Fruit fly (Drosophila melanogaster): ENCODE data around the gene Pc.

Pc gene

dm6 chr3L:21299203-21299602 lies 18.6 kb downstream of the Pc start:
- TF ChIP-seq Hr78 (GFP tag; optimal IDR thresholded peaks at IDR 0.05) (no peak), Dif (GFP tag; optimal IDR thresholded peaks at IDR 0.05; ENCODE audit: partially characterized antibody) (no peak), Mio (GFP tag; optimal IDR thresholded peaks at IDR 0.05) (no peak), dmrt93B (GFP tag; optimal IDR thresholded peaks at IDR 0.05) (no peak), CG32264 (GFP tag; optimal IDR thresholded peaks at IDR 0.05) (no peak), jim (GFP tag; optimal IDR thresholded peaks at IDR 0.05) (no peak), dsf (GFP tag; optimal IDR thresholded peaks at IDR 0.05; ENCODE audit: borderline replicate concordance) (no peak), Sp1 (GFP tag; optimal IDR thresholded peaks at IDR 0.05) (no peak), Vsx2 (GFP tag; optimal IDR thresholded peaks at IDR 0.05; ENCODE audit: partially characterized antibody) (no peak), OdsH (GFP tag; optimal IDR thresholded peaks at IDR 0.05) (no peak), lola (GFP tag; optimal IDR thresholded peaks at IDR 0.05) (no peak), GATAd (GFP tag; optimal IDR thresholded peaks at IDR 0.05) (no peak), dl (GFP tag; optimal IDR thresholded peaks at IDR 0.05; ENCODE audit: insufficient read depth in 1 of 2, partially characterized antibody in 2 of 2) (no peak), woc (GFP tag; optimal IDR thresholded peaks at IDR 0.05) (no peak), tai (GFP tag; optimal IDR thresholded peaks at IDR 0.05) (no peak)

- TF ChIP-seq woc (GFP tag; optimal IDR thresholded peaks at IDR 0.05) (no peak), usp (GFP tag; optimal IDR thresholded peaks at IDR 0.05) (no peak), Hnf4 (GFP tag; optimal IDR thresholded peaks at IDR 0.05) (no peak), h (GFP tag; optimal IDR thresholded peaks at IDR 0.05) (no peak), dsf (GFP tag; optimal IDR thresholded peaks at IDR 0.05; ENCODE audit: borderline replicate concordance) (no peak), pan (optimal IDR thresholded peaks at IDR 0.05) (no peak), CG32264 (GFP tag; optimal IDR thresholded peaks at IDR 0.05) (no peak), Hr78 (GFP tag; optimal IDR thresholded peaks at IDR 0.05) (no peak), Jra (GFP tag; optimal IDR thresholded peaks at IDR 0.05) (no peak), foxo (GFP tag; optimal IDR thresholded peaks at IDR 0.05) (no peak), OdsH (GFP tag; optimal IDR thresholded peaks at IDR 0.05) (no peak), Mio (GFP tag; optimal IDR thresholded peaks at IDR 0.05) (no peak)
These were observed 19.4 kb downstream of the Pc start, which contains the start of gene CG43702 for dm6 chr3L:21298375-21298774. Gene CG43702 (plus strand): TSS chr3L:21298675.

dm6 chr3L:21297703-21298102 lies 20.1 kb downstream of the Pc start, which contains the start of gene Edg78E:
Gene Edg78E (minus strand): TSS chr3L:21297803.
- TF ChIP-seq Dfd (GFP tag; optimal IDR thresholded peaks at IDR 0.05) = no peak
- TF ChIP-seq CG9705 (GFP tag; optimal IDR thresholded peaks at IDR 0.05) = no peak
- TF ChIP-seq fru (GFP tag; optimal IDR thresholded peaks at IDR 0.05) = no peak
- TF ChIP-seq foxo (GFP tag; optimal IDR thresholded peaks at IDR 0.05) = no peak
- no peak for TF ChIP-seq dl (GFP tag; optimal IDR thresholded peaks at IDR 0.05; ENCODE audit: insufficient read depth in 1 of 2, partially characterized antibody in 2 of 2)
- no peak for TF ChIP-seq sage (GFP tag; optimal IDR thresholded peaks at IDR 0.05)
- no peak for TF ChIP-seq Vsx2 (GFP tag; optimal IDR thresholded peaks at IDR 0.05; ENCODE audit: partially characterized antibody)
- no peak for TF ChIP-seq Rel (GFP tag; optimal IDR thresholded peaks at IDR 0.05)
- no peak for TF ChIP-seq Rel (tag; optimal IDR thresholded peaks at IDR 0.05)
- no peak for TF ChIP-seq Jra (GFP tag; optimal IDR thresholded peaks at IDR 0.05)
- no peak for TF ChIP-seq br (GFP tag; optimal IDR thresholded peaks at IDR 0.05)
- TF ChIP-seq Abd-B (GFP tag; optimal IDR thresholded peaks at IDR 0.05) = no peak
- no peak for TF ChIP-seq Hnf4 (GFP tag; optimal IDR thresholded peaks at IDR 0.05)
- no peak for TF ChIP-seq OdsH (GFP tag; optimal IDR thresholded peaks at IDR 0.05)
- TF ChIP-seq h (GFP tag; optimal IDR thresholded peaks at IDR 0.05) = no peak
- no peak for TF ChIP-seq usp (GFP tag; optimal IDR thresholded peaks at IDR 0.05)
- TF ChIP-seq psq (GFP tag; optimal IDR thresholded peaks at IDR 0.05) = no peak
- no peak for TF ChIP-seq dmrt93B (GFP tag; optimal IDR thresholded peaks at IDR 0.05)
- TF ChIP-seq GATAd (GFP tag; optimal IDR thresholded peaks at IDR 0.05) = no peak
- no peak for TF ChIP-seq brk (GFP tag; optimal IDR thresholded peaks at IDR 0.05)

- TF ChIP-seq CrebA (GFP tag; optimal IDR thresholded peaks at IDR 0.05; ENCODE audit: borderline replicate concordance) (no peak), Myc (optimal IDR thresholded peaks at IDR 0.05) (no peak), brk (GFP tag; optimal IDR thresholded peaks at IDR 0.05) (no peak), Jra (GFP tag; optimal IDR thresholded peaks at IDR 0.05) (no peak), br (GFP tag; optimal IDR thresholded peaks at IDR 0.05) (no peak), Hr83 (GFP tag; optimal IDR thresholded peaks at IDR 0.05; ENCODE audit: poor library complexity, severe bottlenecking) (no peak), Dfd (GFP tag; optimal IDR thresholded peaks at IDR 0.05) (no peak), Sp1 (GFP tag; optimal IDR thresholded peaks at IDR 0.05) (no peak), woc (GFP tag; optimal IDR thresholded peaks at IDR 0.05) (no peak), rgr (GFP tag; optimal IDR thresholded peaks at IDR 0.05) (no peak), HLH106 (tag; optimal IDR thresholded peaks at IDR 0.05) (no peak), sv (GFP tag; optimal IDR thresholded peaks at IDR 0.05) (no peak), pan (optimal IDR thresholded peaks at IDR 0.05) (no peak), N (GFP tag; optimal IDR thresholded peaks at IDR 0.05) (no peak)
These were observed 23.6 kb downstream of the Pc start, which contains the start of gene Cpr78Cb for dm6 chr3L:21294202-21294601. Gene Cpr78Cb (plus strand): TSS chr3L:21294492.
